Fruit fly (Drosophila melanogaster) whole organism, pupa: ENCODE data around the gene Toll-9.

Experiments
- CG14655 ChIP-seq: fragments of 200-800 bp; sonication (Bioruptor generic); optimal IDR thresholded peaks from 3 replicates; lab custom pipeline; 2017; ENCODE audit warnings: mild to moderate bottlenecking, missing biosample characterization, missing genetic modification reagents, missing genetic modification characterization
- CG8159 ChIP-seq: fragments of 200-800 bp; sonication (Bioruptor generic); optimal IDR thresholded peaks from 3 replicates; lab custom pipeline; 2018; ENCODE audit warnings: missing biosample characterization, mild to moderate bottlenecking, missing genetic modification characterization, moderate library complexity
- D1 ChIP-seq: fragments of 200-800 bp; sonication (Bioruptor generic); optimal IDR thresholded peaks from 2 replicates; lab custom pipeline; 2018; ENCODE audit warnings: missing biosample characterization, mild to moderate bottlenecking, missing genetic modification characterization, moderate library complexity
- EcR ChIP-seq: fragments of 200-800 bp; sonication (Bioruptor generic); optimal IDR thresholded peaks from 3 replicates; lab custom pipeline; 2019; ENCODE audit warnings: missing biosample characterization, missing genetic modification characterization, mild to moderate bottlenecking, moderate library complexity, missing genetic modification reagents
- Ets98B ChIP-seq: fragments of 200-800 bp; sonication (Bioruptor generic); IDR thresholded peaks from 2 replicates; pipeline ENCODE4 v1.3.6; 2022; ENCODE audit warnings: missing biosample characterization, missing genetic modification characterization
- Snoo ChIP-seq: fragments of 200-800 bp; sonication (Bioruptor generic); optimal IDR thresholded peaks from 3 replicates; lab custom pipeline; 2017; ENCODE audit warnings: missing biosample characterization, mild to moderate bottlenecking, missing genetic modification characterization, inconsistent platforms
- rn ChIP-seq: fragments of 200-800 bp; sonication (Bioruptor generic); IDR thresholded peaks from 2 replicates; pipeline ENCODE4 v1.3.6; 2022; ENCODE audit warnings: missing biosample characterization, missing genetic modification characterization

- no peak for TF ChIP-seq CG8159 (tag; lab: Kevin White, UChicago)
- no peak for TF ChIP-seq rn
- TF ChIP-seq Ets98B (GFP tag; lab: Robert Waterston, UW): no peak
- no peak for TF ChIP-seq CG14655 (GFP tag; lab: Kevin White, UChicago)
- no peak for TF ChIP-seq D1 (tag; lab: Kevin White, UChicago)
- no peak for TF ChIP-seq Snoo (tag; lab: Kevin White, UChicago)
- TF ChIP-seq EcR (GFP tag; lab: Kevin White, UChicago): no peak
Measured at dm6 chr3L:20410345-20410744, 43.8 kb upstream of the Toll-9 start, which contains the start of gene CG13248.
